Worm (Caenorhabditis elegans) whole organism, mixed stage, embryonic: ENCODE results near the gene str-225.

Source experiments
- bed-3 ChIP-seq: fragments of 200-800 bp; sonication (Bioruptor generic); optimal IDR thresholded peaks from 3 replicates; lab custom pipeline; 2018; ENCODE audit warnings: mild to moderate bottlenecking, missing genetic modification characterization, moderate library complexity, missing compliant biosample characterization
- blmp-1 ChIP-seq: fragments of 150-350 bp; optimal IDR thresholded peaks from 2 replicates; lab custom pipeline; 2014; ENCODE audit warnings: missing biosample characterization, missing genetic modification characterization
- ces-1 ChIP-seq: fragments of 150-350 bp; optimal IDR thresholded peaks from 2 replicates; lab custom pipeline; 2014; ENCODE audit warnings: missing biosample characterization, missing genetic modification reagents, missing genetic modification characterization
- lin-32 ChIP-seq: fragments of 200-800 bp; sonication (Bioruptor generic); optimal IDR thresholded peaks from 2 replicates; lab custom pipeline; 2018; ENCODE audit warnings: mild to moderate bottlenecking, missing genetic modification characterization, missing compliant biosample characterization
- lsy-2 ChIP-seq: fragments of 150-350 bp; optimal IDR thresholded peaks from 2 replicates; lab custom pipeline; 2014; ENCODE audit warnings: missing biosample characterization, missing genetic modification characterization
- nhr-237 ChIP-seq: fragments of 150-350 bp; optimal IDR thresholded peaks from 2 replicates; lab custom pipeline; 2014; ENCODE audit warnings: missing biosample characterization, missing genetic modification characterization
- nhr-28 ChIP-seq: fragments of 150-350 bp; optimal IDR thresholded peaks from 2 replicates; lab custom pipeline; 2014; ENCODE audit warnings: missing biosample characterization, missing genetic modification characterization

DNA sequence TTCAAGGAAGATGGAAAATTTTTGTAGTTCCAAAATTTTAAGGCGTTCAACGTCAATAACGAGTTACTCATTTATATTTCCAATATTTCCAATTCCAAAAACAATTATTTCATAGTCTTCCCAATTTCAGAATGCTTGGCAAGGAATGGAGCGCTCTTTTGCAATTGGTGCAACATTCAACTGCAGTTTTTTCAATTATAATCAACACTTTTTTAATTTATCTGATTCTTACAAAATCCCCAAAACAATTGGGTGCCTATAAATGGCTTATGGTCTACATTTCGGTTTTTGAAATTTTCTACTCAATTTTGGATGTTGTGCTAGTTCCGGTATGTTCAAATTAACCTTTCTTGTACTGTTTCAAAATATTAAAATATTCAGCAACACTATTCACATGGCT lies at the start of gene str-225:
- no peak for TF ChIP-seq nhr-28 (tag; lab: Kevin White, UChicago)
- no peak for TF ChIP-seq ces-1 (GFP tag; lab: Kevin White, UChicago)
- no peak for TF ChIP-seq lsy-2
- no peak for TF ChIP-seq blmp-1
- no peak for TF ChIP-seq lin-32 (GFP tag; lab: Kevin White, UChicago)
- no peak for TF ChIP-seq bed-3 (GFP tag; lab: Kevin White, UChicago)
- TF ChIP-seq nhr-237, result no peak
